Fruit fly (Drosophila melanogaster) whole organism, pupa: ENCODE measurements around the gene CG42795.
A peak's percentile ranks its signal among the peaks of the same experiment; 100 is the strongest.

Experiments used
- CG10348 ChIP-seq: fragments of 200-800 bp; sonication (Bioruptor generic); IDR thresholded peaks from 2 replicates; pipeline ENCODE4 v1.3.6; 2022; ENCODE audit warnings: missing biosample characterization, missing genetic modification characterization
- CG12605 ChIP-seq: fragments of 200-800 bp; sonication (Bioruptor generic); IDR thresholded peaks from 2 replicates; pipeline ENCODE4 v1.3.6; 2022; ENCODE audit warnings: missing biosample characterization, missing genetic modification characterization
- CG13204 ChIP-seq: fragments of 200-800 bp; sonication (Bioruptor generic); optimal IDR thresholded peaks from 2 replicates; lab custom pipeline; 2018; ENCODE audit warnings: missing biosample characterization, mild to moderate bottlenecking, missing genetic modification characterization, moderate library complexity
- CG14655 ChIP-seq: fragments of 200-800 bp; sonication (Bioruptor generic); optimal IDR thresholded peaks from 3 replicates; lab custom pipeline; 2017; ENCODE audit warnings: mild to moderate bottlenecking, missing biosample characterization, missing genetic modification reagents, missing genetic modification characterization
- CG15710 ChIP-seq: fragments of 200-800 bp; sonication (Bioruptor generic); optimal IDR thresholded peaks from 2 replicates; lab custom pipeline; 2018; ENCODE audit warnings: missing biosample characterization, mild to moderate bottlenecking, missing genetic modification characterization, moderate library complexity
- CG17806 ChIP-seq: fragments of 200-800 bp; sonication (Bioruptor generic); optimal IDR thresholded peaks from 2 replicates; lab custom pipeline; 2018; ENCODE audit warnings: missing biosample characterization, mild to moderate bottlenecking, missing genetic modification characterization, moderate library complexity
- CG32121 ChIP-seq: fragments of 200-800 bp; sonication (Bioruptor generic); IDR thresholded peaks from 2 replicates; pipeline ENCODE4 v1.3.6; 2022; ENCODE audit warnings: missing biosample characterization, missing genetic modification characterization
- CG34367 ChIP-seq: fragments of 200-800 bp; sonication (Bioruptor generic); optimal IDR thresholded peaks from 2 replicates; lab custom pipeline; 2018; ENCODE audit warnings: missing biosample characterization, mild to moderate bottlenecking, missing genetic modification characterization
- CG4496 ChIP-seq: fragments of 200-800 bp; sonication (Bioruptor generic); IDR thresholded peaks from 3 replicates; pipeline ENCODE4 v1.3.6; 2022; ENCODE audit warnings: missing biosample characterization, missing genetic modification characterization
- CG8159 ChIP-seq: fragments of 200-800 bp; sonication (Bioruptor generic); optimal IDR thresholded peaks from 3 replicates; lab custom pipeline; 2018; ENCODE audit warnings: missing biosample characterization, mild to moderate bottlenecking, missing genetic modification characterization, moderate library complexity
- CG8301 ChIP-seq: fragments of 200-800 bp; sonication (Bioruptor generic); optimal IDR thresholded peaks from 2 replicates; lab custom pipeline; 2018; ENCODE audit warnings: missing biosample characterization, mild to moderate bottlenecking, missing genetic modification characterization
- CG9948 ChIP-seq: fragments of 200-800 bp; sonication (Bioruptor generic); optimal IDR thresholded peaks from 2 replicates; lab custom pipeline; 2018; ENCODE audit warnings: missing biosample characterization, mild to moderate bottlenecking, missing genetic modification characterization, moderate library complexity
- D1 ChIP-seq: fragments of 200-800 bp; sonication (Bioruptor generic); optimal IDR thresholded peaks from 2 replicates; lab custom pipeline; 2018; ENCODE audit warnings: missing biosample characterization, mild to moderate bottlenecking, missing genetic modification characterization, moderate library complexity
- EcR ChIP-seq: fragments of 200-800 bp; sonication (Bioruptor generic); optimal IDR thresholded peaks from 3 replicates; lab custom pipeline; 2019; ENCODE audit warnings: missing biosample characterization, missing genetic modification characterization, mild to moderate bottlenecking, moderate library complexity, missing genetic modification reagents
- Ets98B ChIP-seq: fragments of 200-800 bp; sonication (Bioruptor generic); IDR thresholded peaks from 2 replicates; pipeline ENCODE4 v1.3.6; 2022; ENCODE audit warnings: missing biosample characterization, missing genetic modification characterization
- Pif1A ChIP-seq: fragments of 200-800 bp; sonication (Bioruptor generic); optimal IDR thresholded peaks from 3 replicates; lab custom pipeline; 2016; ENCODE audit warnings: missing biosample characterization, missing genetic modification characterization
- Pif1B ChIP-seq: fragments of 200-800 bp; sonication (Bioruptor generic); optimal IDR thresholded peaks from 3 replicates; lab custom pipeline; 2016; ENCODE audit warnings: missing biosample characterization, missing genetic modification characterization
- Snoo ChIP-seq: fragments of 200-800 bp; sonication (Bioruptor generic); optimal IDR thresholded peaks from 3 replicates; lab custom pipeline; 2017; ENCODE audit warnings: missing biosample characterization, mild to moderate bottlenecking, missing genetic modification characterization, inconsistent platforms
- fd96Ca ChIP-seq: fragments of 200-800 bp; sonication (Bioruptor generic); IDR thresholded peaks from 3 replicates; pipeline ENCODE4 v1.3.6; 2022; ENCODE audit warnings: missing biosample characterization, missing genetic modification characterization
- gl ChIP-seq: fragments of 200-800 bp; sonication (Bioruptor generic); optimal IDR thresholded peaks from 2 replicates; lab custom pipeline; 2018; ENCODE audit warnings: missing biosample characterization, mild to moderate bottlenecking, missing genetic modification characterization
- rn ChIP-seq: fragments of 200-800 bp; sonication (Bioruptor generic); IDR thresholded peaks from 2 replicates; pipeline ENCODE4 v1.3.6; 2022; ENCODE audit warnings: missing biosample characterization, missing genetic modification characterization

The CG42795 gene

DNA sequence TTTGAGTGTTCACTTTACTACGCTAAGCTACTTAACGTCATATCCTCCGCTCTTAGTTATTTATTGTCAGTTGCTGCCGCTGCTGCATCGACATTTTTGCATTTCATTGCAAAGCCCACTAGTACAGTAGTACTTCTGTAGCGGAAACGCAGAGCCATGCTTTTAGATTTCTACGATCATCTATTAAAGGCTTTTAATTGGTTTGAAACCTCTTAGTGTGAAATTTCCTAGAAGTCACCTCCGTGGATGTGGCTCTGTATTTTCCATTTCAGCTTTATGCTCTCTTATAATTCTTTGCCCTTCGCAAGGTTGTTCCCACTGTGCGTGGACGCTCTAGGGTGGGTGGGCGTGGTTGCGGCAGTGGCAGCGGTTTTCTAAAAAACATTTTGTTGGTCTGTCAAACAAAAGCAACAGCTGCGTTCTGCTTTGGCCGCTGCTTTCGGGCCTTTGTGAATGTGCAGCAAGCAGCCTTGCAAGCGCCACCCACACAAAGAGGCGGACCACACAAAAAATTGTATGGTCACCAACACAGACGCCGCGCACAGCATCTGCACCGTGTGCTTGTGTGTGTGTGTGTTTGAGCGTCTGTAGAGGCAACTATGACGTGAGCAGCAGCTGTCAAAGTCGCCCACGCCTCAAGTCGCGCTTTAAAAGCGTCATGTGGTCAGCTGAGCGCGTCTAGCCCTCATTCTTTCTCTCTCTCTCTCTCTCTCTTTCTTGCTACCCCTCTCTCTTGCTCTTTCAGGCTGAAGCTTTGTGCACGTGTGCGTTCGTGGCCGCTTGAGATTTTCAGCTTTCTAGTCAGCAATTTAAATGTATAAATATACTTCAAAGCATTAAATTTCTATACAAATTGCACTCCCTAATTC, 41.4 kb downstream of the CG42795 start:
- TF ChIP-seq fd96Ca (peak; percentile 66; the same call in 2 of the 3 replicates), CG15710 (tag; lab: Kevin White, UChicago) (peak; percentile 3), gl (tag; lab: Kevin White, UChicago) (no peak), CG4496 (0 out of 3 replicates have a peak, but pooled peaks have one; percentile 28), CG9948 (no peak), rn (GFP tag; lab: Robert Waterston, UW) (no peak), CG14655 (GFP tag; lab: Kevin White, UChicago) (peak; percentile 6), CG13204 (GFP tag; lab: Kevin White, UChicago) (peak; percentile 51)

- peak; percentile 68 for TF ChIP-seq CG9948
- peak; percentile 64 for TF ChIP-seq CG17806 (tag; lab: Kevin White, UChicago)
- TF ChIP-seq CG14655 (GFP tag; lab: Kevin White, UChicago): peak; percentile 74
- no peak for TF ChIP-seq CG13204 (GFP tag; lab: Kevin White, UChicago)
- no peak for TF ChIP-seq fd96Ca
- peak; percentile 65 for TF ChIP-seq CG15710 (tag; lab: Kevin White, UChicago)
- peak; percentile 31 for TF ChIP-seq CG34367 (tag; lab: Kevin White, UChicago)
- peak; percentile 79 for TF ChIP-seq CG32121 (GFP tag; lab: Robert Waterston, UW)
- TF ChIP-seq D1: no peak
- TF ChIP-seq Snoo (tag; lab: Kevin White, UChicago): peak; percentile 91
- no peak for TF ChIP-seq gl (tag; lab: Kevin White, UChicago)
- TF ChIP-seq CG12605 (GFP tag; lab: Robert Waterston, UW): peak; percentile 68
- peak; percentile 65 for TF ChIP-seq CG8159 (tag; lab: Kevin White, UChicago)
- peak; percentile 38 for TF ChIP-seq Pif1B (GFP tag; lab: Kevin White, UChicago)
- TF ChIP-seq rn (GFP tag; lab: Robert Waterston, UW): no peak
- peak; percentile 83 for TF ChIP-seq CG8301 (tag; lab: Kevin White, UChicago)
- TF ChIP-seq EcR (GFP tag; lab: Kevin White, UChicago): no peak
- TF ChIP-seq Ets98B (GFP tag; lab: Robert Waterston, UW): peak; percentile 74
- peak; percentile 35; the same call in 1 of the 2 replicates for TF ChIP-seq CG10348
- peak; percentile 79 for TF ChIP-seq Pif1A (GFP tag; lab: Kevin White, UChicago)
- TF ChIP-seq CG4496: peak; percentile 71
Measured at dm6 chr3R:10268101-10268864, 42.8 kb downstream of the CG42795 start.

DNA sequence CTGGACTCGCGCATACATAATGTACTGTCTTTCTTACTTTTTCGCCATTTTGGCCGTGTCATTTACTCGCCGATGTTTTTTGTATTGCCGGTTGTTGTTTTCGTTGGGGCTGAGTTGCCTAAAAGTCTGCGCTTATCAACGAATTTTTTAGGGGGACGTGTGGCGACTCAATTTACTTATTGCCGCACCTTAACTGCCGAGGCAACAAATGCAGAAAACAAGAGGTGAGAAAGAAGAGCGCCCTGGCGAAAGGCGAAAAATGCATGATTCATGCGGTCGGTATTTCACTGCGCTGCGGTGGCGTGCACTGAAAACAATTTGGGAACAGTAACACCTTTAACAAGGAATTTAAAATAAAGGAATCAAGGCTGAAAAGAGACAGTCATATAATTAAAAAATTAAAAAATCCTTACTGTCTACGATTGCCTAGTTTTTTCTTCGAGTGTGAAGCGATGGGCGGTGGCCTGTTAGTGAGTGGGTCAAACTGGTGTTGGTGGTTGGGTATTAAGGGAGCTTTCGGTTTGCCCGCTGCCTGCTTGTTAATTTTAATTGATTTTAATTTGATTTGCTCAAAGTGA, 43.5 kb downstream of the CG42795 start:
- TF ChIP-seq CG13204 (GFP tag; lab: Kevin White, UChicago) (no peak), Ets98B (GFP tag; lab: Robert Waterston, UW) (peak; percentile 83), CG8301 (tag; lab: Kevin White, UChicago) (peak; percentile 53), fd96Ca (peak; percentile 90), CG15710 (tag; lab: Kevin White, UChicago) (peak; percentile 56), rn (GFP tag; lab: Robert Waterston, UW) (peak; percentile 81), EcR (GFP tag; lab: Kevin White, UChicago) (no peak), Pif1B (GFP tag; lab: Kevin White, UChicago) (peak; percentile 45), CG34367 (tag; lab: Kevin White, UChicago) (peak; percentile 27), CG8159 (tag; lab: Kevin White, UChicago) (peak; percentile 49), CG9948 (peak; percentile 17), D1 (no peak), CG17806 (tag; lab: Kevin White, UChicago) (peak; percentile 66), Snoo (tag; lab: Kevin White, UChicago) (peak; percentile 82), CG32121 (GFP tag; lab: Robert Waterston, UW) (peak; percentile 86), CG12605 (GFP tag; lab: Robert Waterston, UW) (peak; percentile 72), CG10348 (0 out of 2 replicates have a peak, but pooled peaks have one; percentile 27), gl (tag; lab: Kevin White, UChicago) (no peak), Pif1A (GFP tag; lab: Kevin White, UChicago) (peak; percentile 70), CG4496 (peak; percentile 90), CG14655 (GFP tag; lab: Kevin White, UChicago) (peak; percentile 46)

- TF ChIP-seq fd96Ca (no peak), CG15710 (tag; lab: Kevin White, UChicago) (peak; percentile 46), Pif1A (GFP tag; lab: Kevin White, UChicago) (peak; percentile 6), CG32121 (GFP tag; lab: Robert Waterston, UW) (peak; percentile 9; the same call in 1 of the 2 replicates), EcR (GFP tag; lab: Kevin White, UChicago) (no peak), CG8159 (tag; lab: Kevin White, UChicago) (peak; percentile 56), D1 (no peak), CG8301 (tag; lab: Kevin White, UChicago) (no peak), CG14655 (GFP tag; lab: Kevin White, UChicago) (peak; percentile 34), gl (tag; lab: Kevin White, UChicago) (no peak), CG4496 (peak; percentile 17; the same call in 1 of the 3 replicates), CG9948 (peak; percentile 23), Snoo (tag; lab: Kevin White, UChicago) (no peak), Ets98B (GFP tag; lab: Robert Waterston, UW) (no peak), CG12605 (GFP tag; lab: Robert Waterston, UW) (no peak), CG17806 (tag; lab: Kevin White, UChicago) (peak; percentile 51), CG13204 (GFP tag; lab: Kevin White, UChicago) (no peak), CG10348 (no peak), Pif1B (GFP tag; lab: Kevin White, UChicago) (no peak), CG34367 (tag; lab: Kevin White, UChicago) (peak; percentile 9), rn (GFP tag; lab: Robert Waterston, UW) (no peak)
Measured at dm6 chr3R:10269921-10270431, 44.5 kb downstream of the CG42795 start.
